Fruit fly (Drosophila melanogaster) whole organism, prepupa: ENCODE measurements around the gene ben.

Experiments used
- Blimp-1 ChIP-seq: fragments of 200-800 bp; sonication (Bioruptor generic); optimal IDR thresholded peaks from 3 replicates; lab custom pipeline; 2017; ENCODE audit warnings: missing biosample characterization, missing genetic modification characterization, mild to moderate bottlenecking, moderate library complexity, missing genetic modification reagents
- CG10631 ChIP-seq: fragments of 200-800 bp; sonication (Bioruptor generic); optimal IDR thresholded peaks from 2 replicates; lab custom pipeline; 2016; ENCODE audit warnings: missing biosample characterization, missing genetic modification characterization
- CG10669 ChIP-seq: fragments of 200-800 bp; sonication (Bioruptor generic); optimal IDR thresholded peaks from 3 replicates; lab custom pipeline; 2018; ENCODE audit warnings: missing biosample characterization, mild to moderate bottlenecking, missing genetic modification characterization, moderate library complexity
- CG11294 ChIP-seq: fragments of 200-800 bp; sonication (Bioruptor generic); IDR thresholded peaks from 2 replicates; pipeline ENCODE4 v1.3.6; 2022; ENCODE audit warnings: missing biosample characterization, missing genetic modification characterization
- CG11762 ChIP-seq: fragments of 200-800 bp; sonication (Bioruptor generic); optimal IDR thresholded peaks from 3 replicates; lab custom pipeline; 2016; ENCODE audit warnings: missing biosample characterization, missing genetic modification characterization; ENCODE audit not compliant: insufficient read depth
- CG11902 ChIP-seq: fragments of 200-800 bp; sonication (Bioruptor generic); optimal IDR thresholded peaks from 3 replicates; lab custom pipeline; 2016; ENCODE audit warnings: missing biosample characterization, missing genetic modification characterization
- CG15336 ChIP-seq: fragments of 200-800 bp; sonication (Bioruptor generic); IDR thresholded peaks from 2 replicates; pipeline ENCODE4 v1.3.6; 2022; ENCODE audit warnings: missing biosample characterization, missing genetic modification characterization
- CG1621 ChIP-seq: fragments of 200-800 bp; sonication (Bioruptor generic); optimal IDR thresholded peaks from 3 replicates; lab custom pipeline; 2018; ENCODE audit warnings: missing biosample characterization, mild to moderate bottlenecking, missing genetic modification characterization
- CG16779 ChIP-seq: fragments of 200-800 bp; sonication (Bioruptor generic); optimal IDR thresholded peaks from 3 replicates; lab custom pipeline; 2017; ENCODE audit warnings: missing biosample characterization, mild to moderate bottlenecking, missing genetic modification characterization
- CG3032 ChIP-seq: fragments of 200-800 bp; optimal IDR thresholded peaks from 2 replicates; lab custom pipeline; 2019; ENCODE audit warnings: missing biosample characterization, mild to moderate bottlenecking, missing genetic modification characterization, moderate library complexity
- CG31627 ChIP-seq: fragments of 200-800 bp; sonication (Bioruptor generic); optimal IDR thresholded peaks from 3 replicates; lab custom pipeline; 2016; ENCODE audit warnings: missing biosample characterization, missing genetic modification characterization
- CG32006 ChIP-seq: fragments of 200-800 bp; sonication (Bioruptor generic); optimal IDR thresholded peaks from 3 replicates; lab custom pipeline; 2017; ENCODE audit warnings: missing biosample characterization, mild to moderate bottlenecking, missing genetic modification characterization
- CG34406 ChIP-seq: fragments of 200-800 bp; sonication (Bioruptor generic); optimal IDR thresholded peaks from 3 replicates; lab custom pipeline; 2016; ENCODE audit warnings: missing biosample characterization, missing genetic modification characterization
- CG3919 ChIP-seq: fragments of 200-800 bp; sonication (Bioruptor generic); optimal IDR thresholded peaks from 3 replicates; lab custom pipeline; 2016; ENCODE audit warnings: missing biosample characterization, missing genetic modification characterization
- CG4318 ChIP-seq: fragments of 200-800 bp; sonication (Bioruptor generic); optimal IDR thresholded peaks from 3 replicates; lab custom pipeline; 2017; ENCODE audit warnings: missing biosample characterization, mild to moderate bottlenecking, missing genetic modification characterization
- CG6163 ChIP-seq: fragments of 200-800 bp; sonication (Bioruptor generic); IDR thresholded peaks from 3 replicates; pipeline ENCODE4 v1.3.6; 2022; ENCODE audit warnings: missing biosample characterization, missing genetic modification characterization
- CG6276 ChIP-seq: fragments of 200-800 bp; sonication (Bioruptor generic); optimal IDR thresholded peaks from 2 replicates; lab custom pipeline; 2017; ENCODE audit warnings: missing biosample characterization, mild to moderate bottlenecking, missing genetic modification characterization
- CG6792 ChIP-seq: fragments of 200-800 bp; sonication (Bioruptor generic); optimal IDR thresholded peaks from 3 replicates; lab custom pipeline; 2016; ENCODE audit warnings: missing biosample characterization, missing genetic modification characterization
- CG6808 ChIP-seq: fragments of 200-800 bp; sonication (Bioruptor generic); optimal IDR thresholded peaks from 3 replicates; lab custom pipeline; 2017; ENCODE audit warnings: missing biosample characterization, missing genetic modification characterization, mild to moderate bottlenecking, moderate library complexity, missing genetic modification reagents
- CG6854 ChIP-seq: fragments of 200-800 bp; sonication (Bioruptor generic); optimal IDR thresholded peaks from 2 replicates; lab custom pipeline; 2017; ENCODE audit warnings: missing biosample characterization, mild to moderate bottlenecking, missing genetic modification characterization
- CG7368 ChIP-seq: fragments of 200-800 bp; sonication (Bioruptor generic); optimal IDR thresholded peaks from 3 replicates; lab custom pipeline; 2016; ENCODE audit warnings: missing biosample characterization, missing genetic modification characterization
- CG8119 ChIP-seq: fragments of 200-800 bp; sonication (Bioruptor generic); IDR thresholded peaks from 3 replicates; pipeline ENCODE4 v1.3.6; 2022; ENCODE audit warnings: missing biosample characterization, missing genetic modification characterization
- CG8632 ChIP-seq: fragments of 200-800 bp; sonication (Bioruptor generic); optimal IDR thresholded peaks from 3 replicates; lab custom pipeline; 2016; ENCODE audit warnings: missing biosample characterization, missing genetic modification characterization
- CG9139 ChIP-seq: fragments of 200-800 bp; sonication (Bioruptor generic); optimal IDR thresholded peaks from 3 replicates; lab custom pipeline; 2017; ENCODE audit warnings: missing biosample characterization, mild to moderate bottlenecking, missing genetic modification characterization
- Eip75B ChIP-seq: fragments of 200-800 bp; sonication (Bioruptor generic); optimal IDR thresholded peaks from 3 replicates; lab custom pipeline; 2016; ENCODE audit warnings: missing biosample characterization, missing genetic modification characterization
- Eip78C ChIP-seq: fragments of 200-800 bp; sonication (Bioruptor generic); peaks from one replicate; lab custom pipeline; 2016; ENCODE audit warnings: missing biosample characterization, missing genetic modification characterization
- Eip93F ChIP-seq: fragments of 200-800 bp; sonication (Bioruptor generic); optimal IDR thresholded peaks from 2 replicates; lab custom pipeline; 2016; ENCODE audit warnings: missing biosample characterization, mild to moderate bottlenecking, missing genetic modification characterization
- Ets21C ChIP-seq: fragments of 200-800 bp; sonication (Bioruptor generic); optimal IDR thresholded peaks from 3 replicates; lab custom pipeline; 2016; ENCODE audit warnings: missing biosample characterization, missing genetic modification characterization
- Ets96B ChIP-seq: fragments of 200-800 bp; optimal IDR thresholded peaks from 2 replicates; lab custom pipeline; 2019; ENCODE audit warnings: missing biosample characterization, mild to moderate bottlenecking, missing genetic modification characterization, moderate library complexity
- Gug ChIP-seq: fragments of 200-800 bp; sonication (Bioruptor generic); IDR thresholded peaks from 2 replicates; pipeline ENCODE4 v1.3.6; 2022; ENCODE audit warnings: missing biosample characterization, missing genetic modification characterization
- Hr38 ChIP-seq: sonication (Bioruptor generic); optimal IDR thresholded peaks from 2 replicates; lab custom pipeline; 2016; ENCODE audit warnings: missing biosample characterization, missing genetic modification characterization
- Met ChIP-seq: fragments of 200-800 bp; sonication (Bioruptor generic); optimal IDR thresholded peaks from 3 replicates; lab custom pipeline; 2016; ENCODE audit warnings: missing biosample characterization, missing genetic modification characterization
- Smox ChIP-seq: fragments of 200-800 bp; sonication (Bioruptor generic); optimal IDR thresholded peaks from 3 replicates; lab custom pipeline; 2016; ENCODE audit warnings: missing biosample characterization, missing genetic modification characterization
- Sox15 ChIP-seq: fragments of 200-800 bp; sonication (Bioruptor generic); optimal IDR thresholded peaks from 3 replicates; lab custom pipeline; 2016; ENCODE audit warnings: missing biosample characterization, missing genetic modification characterization
- achi ChIP-seq: fragments of 200-800 bp; sonication (Bioruptor generic); optimal IDR thresholded peaks from 3 replicates; lab custom pipeline; 2016; ENCODE audit warnings: missing biosample characterization, missing genetic modification characterization
- acj6 ChIP-seq: fragments of 200-800 bp; sonication (Bioruptor generic); optimal IDR thresholded peaks from 3 replicates; lab custom pipeline; 2016; ENCODE audit warnings: missing biosample characterization, missing genetic modification characterization
- cyc ChIP-seq: fragments of 200-800 bp; sonication (Bioruptor generic); optimal IDR thresholded peaks from 3 replicates; lab custom pipeline; 2016; ENCODE audit warnings: missing biosample characterization, missing genetic modification characterization
- dac ChIP-seq: fragments of 200-800 bp; sonication (Bioruptor generic); optimal IDR thresholded peaks from 2 replicates; lab custom pipeline; 2017; ENCODE audit warnings: missing biosample characterization, mild to moderate bottlenecking, missing genetic modification characterization
- dsx ChIP-seq: fragments of 200-800 bp; optimal IDR thresholded peaks from 3 replicates; lab custom pipeline; 2019; ENCODE audit warnings: missing biosample characterization, mild to moderate bottlenecking, missing genetic modification characterization, moderate library complexity; ENCODE audit not compliant: poor library complexity, severe bottlenecking
- eg ChIP-seq: fragments of 200-800 bp; sonication (Bioruptor generic); IDR thresholded peaks from 3 replicates; pipeline ENCODE4 v1.3.6; 2022; ENCODE audit warnings: missing biosample characterization, missing genetic modification characterization
- fd85E ChIP-seq: fragments of 200-800 bp; sonication (Bioruptor generic); optimal IDR thresholded peaks from 3 replicates; lab custom pipeline; 2016; ENCODE audit warnings: missing biosample characterization, missing genetic modification characterization
- lz ChIP-seq: fragments of 200-800 bp; sonication (Bioruptor generic); optimal IDR thresholded peaks from 3 replicates; lab custom pipeline; 2016; ENCODE audit warnings: missing biosample characterization, missing genetic modification characterization
- net ChIP-seq: fragments of 200-800 bp; sonication (Bioruptor generic); optimal IDR thresholded peaks from 3 replicates; lab custom pipeline; 2016; ENCODE audit warnings: missing biosample characterization, missing genetic modification characterization
- pdm3 ChIP-seq: fragments of 200-800 bp; sonication (Bioruptor generic); optimal IDR thresholded peaks from 3 replicates; lab custom pipeline; 2016; ENCODE audit warnings: missing biosample characterization, missing genetic modification characterization
- spab ChIP-seq: fragments of 200-800 bp; sonication (Bioruptor generic); optimal IDR thresholded peaks from 2 replicates; lab custom pipeline; 2017; ENCODE audit warnings: missing biosample characterization, mild to moderate bottlenecking, missing genetic modification characterization, missing genetic modification reagents
- ss ChIP-seq, 2 experiments: fragments of 200-800 bp; sonication (Bioruptor generic); optimal IDR thresholded peaks; 2 replicates in 1 of 2; 3 replicates in 1 of 2; lab custom pipeline; 2017 to 2018; ENCODE audit warnings: mild to moderate bottlenecking in 2 of 2, missing biosample characterization in 2 of 2, missing genetic modification characterization in 2 of 2, moderate library complexity in 1 of 2
- svp ChIP-seq: fragments of 200-800 bp; sonication (Bioruptor generic); peaks from one replicate; lab custom pipeline; 2016; ENCODE audit warnings: missing biosample characterization, missing genetic modification characterization
- vri ChIP-seq: fragments of 200-800 bp; sonication (Bioruptor generic); optimal IDR thresholded peaks from 3 replicates; lab custom pipeline; 2016; ENCODE audit warnings: missing biosample characterization, mild to moderate bottlenecking, missing genetic modification characterization

ben gene

DNA sequence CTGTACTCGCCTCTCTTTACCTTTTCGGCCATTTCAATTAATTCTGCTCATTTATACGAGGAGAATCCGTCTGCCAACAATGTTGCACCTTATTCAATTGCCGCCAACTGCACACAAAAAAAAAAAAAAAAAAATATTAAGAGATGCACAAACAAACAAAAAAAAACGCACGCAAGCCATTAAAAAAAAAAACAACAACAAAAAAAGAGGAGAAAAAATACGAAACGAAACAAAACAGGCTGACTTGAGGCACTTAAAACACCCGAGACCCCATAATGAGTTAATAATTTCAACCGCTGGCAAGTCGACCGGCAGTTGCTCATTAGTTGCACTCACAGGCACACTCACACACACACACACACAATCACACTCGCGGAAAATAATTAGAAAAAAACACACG lies 13.1 kb upstream of the ben start (continued):
- TF ChIP-seq dac (no peak), fd85E (no peak)
- TF ChIP-seq, all 60 proteins: peak for 5

DNA sequence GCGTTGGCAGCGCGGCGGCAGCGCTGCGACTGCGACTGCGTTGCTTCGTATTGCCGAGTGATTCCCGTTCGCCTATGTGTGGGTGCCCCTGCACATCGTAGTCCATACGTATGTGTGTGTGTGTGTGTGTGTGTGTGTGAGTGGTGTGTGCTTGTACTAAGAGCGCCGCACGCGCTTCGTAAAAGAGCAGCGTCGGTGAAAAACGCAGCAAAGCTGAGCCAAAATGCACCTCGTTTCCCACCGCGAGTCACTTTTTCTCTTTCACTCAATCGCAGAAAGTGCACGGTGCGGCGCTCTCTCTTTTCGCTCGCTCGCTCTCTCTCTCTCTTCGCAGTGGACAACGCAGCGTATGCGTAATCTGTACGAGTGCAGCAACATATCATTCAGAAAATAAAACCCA lies 9.6 kb upstream of the ben start:
- TF ChIP-seq CG6854 (GFP tag; lab: Kevin White, UChicago) (peak; percentile 63), CG9139 (peak; percentile 64), CG16779 (tag; lab: Kevin White, UChicago) (peak; percentile 58), spab (GFP tag; lab: Kevin White, UChicago) (peak; percentile 56), dac (peak; percentile 30), achi (GFP tag; lab: Kevin White, UChicago) (peak; percentile 3), CG15336 (peak; percentile 80), cyc (no peak), CG8119 (peak; percentile 77), eg (GFP tag; lab: Robert Waterston, UW) (peak; percentile 84; the same call in 2 of the 3 replicates), net (GFP tag; lab: Kevin White, UChicago) (peak; percentile 4), ss (GFP tag; optimal IDR thresholded peaks at IDR 0.05; lab: Kevin White, UChicago) (peak; percentile 77 to 81), CG11294 (GFP tag; lab: Robert Waterston, UW) (peak; percentile 42; the same call in 1 of the 2 replicates), CG6163 (GFP tag; lab: Robert Waterston, UW) (peak; percentile 82; the same call in 2 of the 3 replicates), Eip93F (GFP tag; lab: Kevin White, UChicago) (no peak), CG3032 (tag; lab: Kevin White, UChicago) (peak; percentile 30), Sox15 (GFP tag; lab: Kevin White, UChicago) (no peak), CG7368 (GFP tag; lab: Kevin White, UChicago) (peak; percentile 6), CG10669 (GFP tag; lab: Kevin White, UChicago) (peak; percentile 40), CG6276 (GFP tag; lab: Kevin White, UChicago) (peak; percentile 72), Smox (GFP tag; lab: Kevin White, UChicago) (no peak), vri (peak; percentile 43), svp (GFP tag; lab: Kevin White, UChicago) (peak; percentile 11), CG34406 (GFP tag; lab: Kevin White, UChicago) (no peak), CG11762 (GFP tag; lab: Kevin White, UChicago) (no peak), CG1621 (tag; lab: Kevin White, UChicago) (peak; percentile 55), CG32006 (GFP tag; lab: Kevin White, UChicago) (peak; percentile 6), Met (GFP tag; lab: Kevin White, UChicago) (peak; percentile 44), CG6792 (GFP tag; lab: Kevin White, UChicago) (peak; percentile 3), lz (GFP tag; lab: Kevin White, UChicago) (no peak), dsx (peak; percentile 46), Eip75B (GFP tag; lab: Kevin White, UChicago) (no peak), CG6808 (peak; percentile 66), Gug (GFP tag; lab: Robert Waterston, UW) (no peak), Eip78C (GFP tag; lab: Kevin White, UChicago) (peak; percentile 77), Ets96B (tag; lab: Kevin White, UChicago) (peak; percentile 57), Ets21C (GFP tag; lab: Kevin White, UChicago) (no peak), CG11902 (GFP tag; lab: Kevin White, UChicago) (no peak), CG3919 (GFP tag; lab: Kevin White, UChicago) (peak; percentile 31), fd85E (no peak)

DNA sequence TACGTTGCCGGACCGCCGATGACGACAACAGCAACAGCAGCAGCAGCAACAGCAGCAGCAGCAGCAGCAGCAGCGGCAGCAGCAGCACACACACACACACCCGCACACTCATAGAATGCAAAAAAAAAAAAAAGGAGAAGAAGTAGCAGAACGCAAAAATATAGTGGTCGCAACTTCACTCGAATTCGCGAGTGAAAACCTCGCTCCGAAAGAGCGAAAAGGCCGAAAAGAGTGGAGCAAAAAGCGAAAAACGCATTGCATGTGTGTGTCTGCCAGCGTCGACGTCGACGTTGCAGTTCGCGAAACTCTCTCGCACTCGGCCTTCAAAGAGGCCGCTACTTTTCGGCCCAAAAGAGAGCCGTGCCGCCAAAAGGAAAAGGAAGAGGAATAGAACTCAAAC lies 7.3 kb upstream of the ben start:
- TF ChIP-seq Hr38 (GFP tag; lab: Kevin White, UChicago) (no peak), pdm3 (peak; percentile 29), CG31627 (GFP tag; lab: Kevin White, UChicago) (no peak), Blimp-1 (GFP tag; lab: Kevin White, UChicago) (peak; percentile 4), Gug (GFP tag; lab: Robert Waterston, UW) (peak; percentile 43; the same call in 1 of the 2 replicates), CG10631 (no peak), achi (GFP tag; lab: Kevin White, UChicago) (peak; percentile 22), CG4318 (GFP tag; lab: Kevin White, UChicago) (no peak), CG11294 (GFP tag; lab: Robert Waterston, UW) (peak; percentile 26; the same call in 1 of the 2 replicates), acj6 (GFP tag; lab: Kevin White, UChicago) (no peak), Ets96B (tag; lab: Kevin White, UChicago) (peak; percentile 63), dsx (peak; percentile 59), cyc (no peak), CG11902 (GFP tag; lab: Kevin White, UChicago) (no peak), vri (peak; percentile 42), spab (GFP tag; lab: Kevin White, UChicago) (peak; percentile 75), CG6163 (GFP tag; lab: Robert Waterston, UW) (peak; percentile 96), CG8632 (GFP tag; lab: Kevin White, UChicago) (peak; percentile 49), CG15336 (peak; percentile 84), CG32006 (GFP tag; lab: Kevin White, UChicago) (peak; percentile 20), CG11762 (GFP tag; lab: Kevin White, UChicago) (no peak)
